Worm (Caenorhabditis elegans) whole organism, L3 larva: Measurements from ENCODE around the gene nspb-1.

ENCODE experiments used
- elt-3 ChIP-seq, 3 experiments: fragments of 150-350 bp in 1 of 3; sonication (generic microtip) in 2 of 3; optimal IDR thresholded peaks; 2 replicates in 2 of 3; 4 replicates in 1 of 3; lab custom pipeline; 2014 to 2017; ENCODE audit warnings: missing biosample characterization in 3 of 3, missing genetic modification characterization in 3 of 3
- fos-1 ChIP-seq: fragments of 150-350 bp; optimal IDR thresholded peaks from 2 replicates; lab custom pipeline; 2014; ENCODE audit warnings: missing biosample characterization, missing genetic modification characterization
- lin-39 ChIP-seq: fragments of 150-350 bp; optimal IDR thresholded peaks from 2 replicates; lab custom pipeline; 2018; ENCODE audit warnings: missing biosample characterization, missing genetic modification reagents, missing genetic modification characterization
- mml-1 ChIP-seq: fragments of 150-350 bp; sonication (generic microtip); optimal IDR thresholded peaks from 3 replicates; lab custom pipeline; 2014; ENCODE audit warnings: missing biosample characterization, missing genetic modification characterization
- nhr-12 ChIP-seq: fragments of 150-350 bp; optimal IDR thresholded peaks from 2 replicates; lab custom pipeline; 2014; ENCODE audit warnings: missing biosample characterization, missing genetic modification characterization
- nhr-23 ChIP-seq: fragments of 150-350 bp; optimal IDR thresholded peaks from 2 replicates; lab custom pipeline; 2014; ENCODE audit warnings: missing biosample characterization, missing genetic modification reagents, missing genetic modification characterization
- nhr-237 ChIP-seq: fragments of 150-350 bp; optimal IDR thresholded peaks from 2 replicates; lab custom pipeline; 2014; ENCODE audit warnings: missing biosample characterization, missing genetic modification characterization
- nhr-76 ChIP-seq: fragments of 150-350 bp; sonication (generic microtip); optimal IDR thresholded peaks from 5 replicates; lab custom pipeline; 2014; ENCODE audit warnings: missing biosample characterization, missing genetic modification characterization
- tbx-2 ChIP-seq: sonication (generic microtip); optimal IDR thresholded peaks from 2 replicates; lab custom pipeline; 2016; ENCODE audit warnings: mild to moderate bottlenecking, missing genetic modification characterization, missing compliant biosample characterization

DNA sequence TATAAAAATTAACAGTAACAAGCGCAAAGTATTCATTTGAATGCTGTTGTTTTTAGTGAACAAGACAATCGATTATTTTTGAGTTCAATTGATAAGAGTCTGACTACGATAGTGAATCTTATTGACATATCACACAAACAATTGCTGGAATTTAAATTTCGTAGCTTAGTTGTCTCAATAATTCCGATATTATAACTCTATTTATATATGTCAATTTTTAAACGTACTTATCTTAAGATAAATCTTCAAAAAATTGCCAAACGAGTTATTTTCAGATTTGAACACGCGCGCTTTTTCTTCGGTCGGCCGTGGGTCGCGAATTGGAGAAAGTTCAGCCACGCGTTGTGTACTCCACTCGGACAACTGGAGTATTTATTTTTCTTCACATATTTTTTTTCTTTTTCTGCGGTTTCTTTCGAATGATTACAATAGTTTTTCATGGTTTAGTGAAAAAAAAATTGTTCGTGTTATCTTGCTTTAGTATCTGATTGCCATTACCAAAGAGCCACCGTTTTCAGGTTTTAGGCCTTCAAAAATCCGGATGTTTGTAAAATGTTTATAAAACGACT is 40.9 kb upstream of the nspb-1 start, which contains the start of the genes cest-5.1 and C01B10.9:
- no peak for TF ChIP-seq nhr-23 (tag; lab: Kevin White, UChicago)
- no peak for TF ChIP-seq nhr-12
- no peak for TF ChIP-seq mml-1 (tag; lab: Kevin White, UChicago)
- no peak for TF ChIP-seq nhr-76 (tag; lab: Kevin White, UChicago)
- TF ChIP-seq nhr-237 (tag; lab: Kevin White, UChicago) = no peak
- TF ChIP-seq fos-1 (tag; lab: Kevin White, UChicago) = no peak
- no peak for TF ChIP-seq tbx-2
- TF ChIP-seq lin-39 (tag; lab: Kevin White, UChicago) = no peak
- TF ChIP-seq elt-3 (tag; optimal IDR thresholded peaks at IDR 0.05; lab: Kevin White, UChicago) = no peak
